Worm (Caenorhabditis elegans) whole organism, L3 larva: Measurements from ENCODE around the gene ZK688.10.

ENCODE experiments used
- R02D3.7 ChIP-seq: fragments of 150-350 bp; optimal IDR thresholded peaks from 2 replicates; lab custom pipeline; 2014; ENCODE audit warnings: missing biosample characterization, missing genetic modification characterization
- ZK546.5 ChIP-seq: sonication (generic microtip); optimal IDR thresholded peaks from 2 replicates; lab custom pipeline; 2017; ENCODE audit warnings: missing biosample characterization, missing genetic modification characterization
- aly-2 ChIP-seq: fragments of 150-350 bp; optimal IDR thresholded peaks from 2 replicates; lab custom pipeline; 2014; ENCODE audit warnings: missing biosample characterization, missing genetic modification characterization
- ama-1 ChIP-seq: fragments of 150-350 bp; optimal IDR thresholded peaks from 2 replicates; lab custom pipeline; 2018
- ceh-28 ChIP-seq: fragments of 150-350 bp; optimal IDR thresholded peaks from 2 replicates; lab custom pipeline; 2014; ENCODE audit warnings: missing biosample characterization, missing genetic modification reagents, missing genetic modification characterization
- ceh-82 ChIP-seq: fragments of 150-350 bp; optimal IDR thresholded peaks from 2 replicates; lab custom pipeline; 2014; ENCODE audit warnings: missing biosample characterization, missing genetic modification characterization
- ceh-9 ChIP-seq: sonication (generic microtip); optimal IDR thresholded peaks from 2 replicates; lab custom pipeline; 2018; ENCODE audit warnings: missing biosample characterization, missing genetic modification characterization
- daf-12 ChIP-seq: fragments of 150-350 bp; optimal IDR thresholded peaks from 2 replicates; lab custom pipeline; 2014; ENCODE audit warnings: missing biosample characterization, missing genetic modification reagents, missing genetic modification characterization
- egl-27 ChIP-seq: sonication (generic microtip); optimal IDR thresholded peaks from 4 replicates; lab custom pipeline; 2017; ENCODE audit warnings: missing biosample characterization, missing genetic modification reagents, missing genetic modification characterization
- egl-5 ChIP-seq: fragments of 150-350 bp; optimal IDR thresholded peaks from 2 replicates; lab custom pipeline; 2017; ENCODE audit warnings: missing biosample characterization, missing genetic modification reagents, missing genetic modification characterization, inconsistent platforms
- elt-2 ChIP-seq: sonication (generic microtip); optimal IDR thresholded peaks from 2 replicates; lab custom pipeline; 2016; ENCODE audit warnings: missing genetic modification reagents, mild to moderate bottlenecking, missing genetic modification characterization, missing compliant biosample characterization
- elt-3 ChIP-seq, 3 experiments: fragments of 150-350 bp in 1 of 3; sonication (generic microtip) in 2 of 3; optimal IDR thresholded peaks; 2 replicates in 2 of 3; 4 replicates in 1 of 3; lab custom pipeline; 2014 to 2017; ENCODE audit warnings: missing biosample characterization in 3 of 3, missing genetic modification characterization in 3 of 3
- eor-1 ChIP-seq, 2 experiments: fragments of 150-350 bp; optimal IDR thresholded peaks; 2 replicates each; lab custom pipeline; 2014 to 2018; ENCODE audit warnings: missing biosample characterization in 2 of 2, missing genetic modification characterization in 2 of 2
- jun-1 ChIP-seq: fragments of 150-350 bp; optimal IDR thresholded peaks from 2 replicates; lab custom pipeline; 2014; ENCODE audit warnings: missing biosample characterization, missing genetic modification reagents, missing genetic modification characterization
- lin-15B ChIP-seq: fragments of 150-350 bp; optimal IDR thresholded peaks from 2 replicates; lab custom pipeline; 2014; ENCODE audit warnings: missing biosample characterization, missing genetic modification characterization
- lsy-12 ChIP-seq: sonication (generic microtip); optimal IDR thresholded peaks from 2 replicates; lab custom pipeline; 2016; ENCODE audit warnings: mild to moderate bottlenecking, missing genetic modification characterization, missing compliant biosample characterization
- mdl-1 ChIP-seq: fragments of 150-350 bp; optimal IDR thresholded peaks from 2 replicates; lab custom pipeline; 2014; ENCODE audit warnings: missing biosample characterization, missing genetic modification characterization
- nfya-1 ChIP-seq: sonication (generic microtip); optimal IDR thresholded peaks from 2 replicates; lab custom pipeline; 2017; ENCODE audit warnings: missing genetic modification characterization, mild to moderate bottlenecking, missing compliant biosample characterization, antibody characterized with exemption, moderate library complexity; ENCODE audit not compliant: insufficient read depth
- nhr-11 ChIP-seq: fragments of 150-350 bp; optimal IDR thresholded peaks from 2 replicates; lab custom pipeline; 2014; ENCODE audit warnings: missing biosample characterization, missing genetic modification characterization
- nhr-12 ChIP-seq: fragments of 150-350 bp; optimal IDR thresholded peaks from 2 replicates; lab custom pipeline; 2014; ENCODE audit warnings: missing biosample characterization, missing genetic modification characterization
- nhr-23 ChIP-seq: fragments of 150-350 bp; optimal IDR thresholded peaks from 2 replicates; lab custom pipeline; 2014; ENCODE audit warnings: missing biosample characterization, missing genetic modification reagents, missing genetic modification characterization
- nhr-25 ChIP-seq: sonication (generic microtip); optimal IDR thresholded peaks from 2 replicates; lab custom pipeline; 2017; ENCODE audit warnings: missing biosample characterization, missing genetic modification characterization
- nhr-67 ChIP-seq: fragments of 150-350 bp; optimal IDR thresholded peaks from 2 replicates; lab custom pipeline; 2014; ENCODE audit warnings: missing biosample characterization, missing genetic modification characterization
- nhr-76 ChIP-seq: fragments of 150-350 bp; sonication (generic microtip); optimal IDR thresholded peaks from 5 replicates; lab custom pipeline; 2014; ENCODE audit warnings: missing biosample characterization, missing genetic modification characterization
- nhr-77 ChIP-seq: fragments of 150-350 bp; optimal IDR thresholded peaks from 2 replicates; lab custom pipeline; 2014; ENCODE audit warnings: missing biosample characterization, missing genetic modification characterization
- pha-4 ChIP-seq: fragments of 150-350 bp; optimal IDR thresholded peaks from 2 replicates; lab custom pipeline; 2014; ENCODE audit warnings: missing biosample characterization, missing genetic modification reagents, missing genetic modification characterization
- pqm-1 ChIP-seq: fragments of 150-350 bp; optimal IDR thresholded peaks from 2 replicates; lab custom pipeline; 2017; ENCODE audit warnings: missing biosample characterization, missing genetic modification characterization, inconsistent platforms
- sea-2 ChIP-seq: fragments of 150-350 bp; sonication (generic microtip); optimal IDR thresholded peaks from 4 replicates; lab custom pipeline; 2014; ENCODE audit warnings: missing biosample characterization, missing genetic modification reagents, missing genetic modification characterization
- snpc-4 ChIP-seq: fragments of 150-350 bp; optimal IDR thresholded peaks from 2 replicates; lab custom pipeline; 2014; ENCODE audit warnings: missing biosample characterization, missing genetic modification characterization
- tbx-2 ChIP-seq: sonication (generic microtip); optimal IDR thresholded peaks from 2 replicates; lab custom pipeline; 2016; ENCODE audit warnings: mild to moderate bottlenecking, missing genetic modification characterization, missing compliant biosample characterization
- unc-62 ChIP-seq: fragments of 150-350 bp; sonication (generic microtip); optimal IDR thresholded peaks from 4 replicates; lab custom pipeline; 2014; ENCODE audit warnings: missing biosample characterization, missing genetic modification reagents, missing genetic modification characterization
- zag-1 ChIP-seq: fragments of 150-350 bp; optimal IDR thresholded peaks from 2 replicates; lab custom pipeline; 2014; ENCODE audit warnings: missing biosample characterization, missing genetic modification characterization
- ztf-11 ChIP-seq: fragments of 150-350 bp; optimal IDR thresholded peaks from 2 replicates; lab custom pipeline; 2014; ENCODE audit warnings: missing biosample characterization, missing genetic modification characterization
- ztf-4 ChIP-seq: fragments of 150-350 bp; optimal IDR thresholded peaks from 2 replicates; lab custom pipeline; 2014; ENCODE audit warnings: missing biosample characterization, missing genetic modification characterization

Gene ZK688.10

DNA sequence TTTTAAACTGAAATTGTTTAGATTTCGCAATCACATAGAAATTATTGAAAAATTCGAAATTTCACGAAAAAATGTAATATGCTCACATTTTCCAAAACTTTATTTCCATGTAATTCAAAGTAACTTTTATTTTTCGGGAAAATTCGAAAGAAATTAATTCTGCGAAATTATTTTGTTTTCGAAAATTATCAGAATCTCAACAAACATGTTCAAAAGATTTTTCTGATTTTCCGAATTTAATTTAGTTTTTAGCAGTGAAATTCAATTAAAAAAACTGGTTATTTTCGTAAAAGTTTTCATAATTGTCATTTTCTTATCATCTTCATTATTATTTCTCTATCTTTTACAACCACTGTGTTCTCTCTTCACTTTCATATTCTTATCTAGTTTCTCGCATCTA lies 36.4 kb upstream of the ZK688.10 start, which contains the start of gene ran-2:
ran-2 (plus strand) TSS at position 301 of the 400 bp plus-strand sequence.
- peak; percentile 39 for TF ChIP-seq elt-2 (tag; lab: Kevin White, UChicago)
- TF ChIP-seq tbx-2 (tag; lab: Kevin White, UChicago), result no peak
- no peak for TF ChIP-seq nhr-25
- TF ChIP-seq nhr-77, result no peak
- TF ChIP-seq, all 47 proteins: peak for 1

DNA sequence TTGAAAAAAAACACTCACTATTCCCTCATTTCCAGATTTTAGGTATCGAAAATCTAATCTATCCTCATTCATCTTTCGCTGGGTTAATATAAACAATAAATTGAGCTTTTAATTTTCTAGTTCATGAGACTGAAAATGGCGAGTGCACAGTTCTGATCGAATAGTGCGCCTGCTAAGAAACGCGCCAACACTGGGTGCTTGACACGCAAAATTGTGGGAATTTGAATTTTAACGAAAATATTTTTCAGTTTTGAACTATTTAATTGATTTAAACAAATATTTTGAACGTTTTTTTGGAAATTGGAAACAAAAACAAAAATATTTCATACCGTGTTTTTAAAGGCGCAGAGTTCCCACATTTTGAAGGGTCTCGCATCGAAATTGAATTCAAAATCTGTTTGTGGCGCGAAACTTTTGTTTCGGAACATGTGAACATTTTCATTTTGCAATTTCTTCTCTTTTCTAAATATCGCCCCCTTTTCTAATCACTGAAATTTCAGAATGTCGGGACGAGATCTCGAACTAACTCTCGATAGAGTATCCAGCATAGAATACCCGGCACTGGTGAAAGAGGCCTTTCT lies 31.8 kb upstream of the ZK688.10 start, which contains the start of the genes C29E4.13 and npp-15:
C29E4.13 (minus strand) TSS at position 169 of the 581 bp plus-strand sequence.
npp-15 (plus strand) TSS at position 495 of the 581 bp plus-strand sequence.
- TF ChIP-seq ceh-9, result no peak
- no peak for TF ChIP-seq eor-1 (tag; optimal IDR thresholded peaks at IDR 0.05; lab: Kevin White, UChicago)
- no peak for TF ChIP-seq nhr-76 (tag; lab: Kevin White, UChicago)
- TF ChIP-seq nfya-1 (tag; lab: Kevin White, UChicago), result no peak
- TF ChIP-seq ztf-4, result no peak
- no peak for TF ChIP-seq unc-62 (GFP tag; lab: Kevin White, UChicago)
- no peak for TF ChIP-seq ztf-11 (tag; lab: Kevin White, UChicago)
- TF ChIP-seq aly-2 (tag; lab: Kevin White, UChicago), result no peak
- no peak for TF ChIP-seq ceh-28 (tag; lab: Kevin White, UChicago)
- TF ChIP-seq pha-4, result peak; percentile 71
- TF ChIP-seq nhr-23 (tag; lab: Kevin White, UChicago), result peak; percentile 13
- TF ChIP-seq elt-2 (tag; lab: Kevin White, UChicago), result peak; percentile 19
- peak; percentile 61 for TF ChIP-seq lin-15B (tag; lab: Kevin White, UChicago)
- no peak for TF ChIP-seq elt-3 (tag; optimal IDR thresholded peaks at IDR 0.05; lab: Kevin White, UChicago)
- no peak for TF ChIP-seq jun-1 (tag; lab: Kevin White, UChicago)
- TF ChIP-seq zag-1, result no peak
- no peak for TF ChIP-seq lsy-12 (tag; lab: Kevin White, UChicago)
- TF ChIP-seq egl-5, result no peak
- TF ChIP-seq nhr-25, result peak; percentile 8
- TF ChIP-seq nhr-67, result no peak
- no peak for TF ChIP-seq ZK546.5 (tag; lab: Kevin White, UChicago)
- TF ChIP-seq egl-27 (tag; lab: Kevin White, UChicago), result no peak
- TF ChIP-seq snpc-4, result peak; percentile 10

DNA sequence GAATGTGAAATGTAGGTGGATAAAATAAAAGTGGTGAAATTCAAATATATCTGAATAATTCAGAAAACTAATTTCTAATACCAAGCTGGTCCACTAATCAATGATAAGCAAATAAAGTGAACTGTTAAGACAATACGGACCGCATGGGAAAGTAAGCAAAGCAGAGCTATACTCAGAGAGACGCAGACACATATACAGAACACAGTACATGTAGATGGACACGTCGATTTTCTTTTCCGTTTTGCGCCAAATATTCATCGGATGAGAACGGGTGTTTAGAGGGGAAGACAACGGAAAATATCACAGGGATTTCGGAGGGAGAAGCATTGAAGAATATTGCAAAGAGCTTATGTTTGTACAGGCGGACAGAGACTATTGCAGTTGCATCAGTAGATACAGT lies 29.1 kb upstream of the ZK688.10 start:
- TF ChIP-seq snpc-4, result peak; percentile 3
- peak; percentile 48 for TF ChIP-seq pha-4
- TF ChIP-seq nhr-11 (tag; lab: Kevin White, UChicago), result no peak
- no peak for TF ChIP-seq R02D3.7 (tag; lab: Kevin White, UChicago)
- TF ChIP-seq nhr-25, result no peak
- TF ChIP-seq ZK546.5 (tag; lab: Kevin White, UChicago), result no peak

DNA sequence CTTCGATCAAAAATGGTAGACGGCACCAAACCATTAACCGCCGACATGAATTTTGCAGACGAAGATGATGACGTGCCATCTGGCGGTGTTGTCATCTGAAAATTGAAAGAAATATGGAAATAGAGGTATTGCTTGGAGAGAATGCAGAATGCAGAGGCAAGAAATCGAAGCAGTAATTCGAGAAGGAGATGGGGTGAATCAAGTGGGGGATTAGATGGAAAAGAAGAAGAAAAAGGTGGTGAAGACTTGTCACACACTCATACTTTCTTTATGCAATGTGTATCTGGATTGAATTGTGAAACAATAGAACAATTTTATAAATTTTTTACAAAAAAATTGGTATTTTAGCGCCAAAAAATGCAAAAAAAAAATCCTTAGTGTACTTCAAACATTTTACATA lies 28.0 kb upstream of the ZK688.10 start, which contains the start of gene tag-250:
tag-250 (minus strand) TSS at position 101 of the 400 bp plus-strand sequence.
- TF ChIP-seq ZK546.5 (tag; lab: Kevin White, UChicago), result no peak
- TF ChIP-seq pqm-1 (tag; lab: Kevin White, UChicago), result no peak
- no peak for TF ChIP-seq jun-1 (tag; lab: Kevin White, UChicago)

DNA sequence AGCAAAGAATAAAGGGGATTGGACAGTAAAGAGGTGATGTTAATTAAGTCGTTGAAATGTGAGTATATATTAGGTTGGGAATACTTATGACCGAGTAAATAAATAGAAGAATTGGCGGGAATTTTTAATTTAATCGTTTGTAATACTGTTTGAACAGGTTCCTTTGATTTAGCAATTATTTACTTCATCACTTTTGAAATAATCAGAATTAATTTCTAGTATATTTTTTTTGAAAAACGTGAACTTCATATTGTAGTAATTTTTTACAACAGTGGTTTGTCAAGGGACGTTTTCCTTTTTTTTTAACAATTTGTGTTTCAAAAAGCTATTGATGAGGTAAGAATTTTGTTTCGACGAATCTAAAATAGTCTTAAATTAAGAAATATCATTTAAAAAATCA lies 25.4 kb upstream of the ZK688.10 start, which contains the start of gene C29E4.17:
C29E4.17 (plus strand) TSS at position 301 of the 400 bp plus-strand sequence.
- TF ChIP-seq ceh-82 (tag; lab: Kevin White, UChicago) (no peak), ztf-11 (tag; lab: Kevin White, UChicago) (no peak), mdl-1 (no peak)

DNA sequence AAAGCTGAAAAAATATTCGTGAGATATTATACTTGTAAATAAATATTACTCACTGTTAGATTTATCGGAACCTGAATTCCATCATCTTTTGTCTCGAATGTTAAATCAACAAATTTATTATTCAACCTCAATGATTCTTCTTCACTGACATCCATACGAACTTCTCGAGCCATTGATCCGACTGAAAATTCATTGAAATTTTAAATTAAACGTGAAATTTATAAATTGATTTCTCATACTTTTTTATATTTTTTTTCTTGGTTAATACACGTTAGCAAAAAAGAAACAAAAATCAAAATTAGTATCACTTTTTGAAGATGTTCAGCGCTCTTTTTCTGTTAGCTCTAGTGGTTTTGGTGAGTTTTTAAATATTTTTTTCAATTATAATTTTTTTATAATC lies 23.0 kb upstream of the ZK688.10 start, which contains the start of gene C29E4.14:
C29E4.14 (plus strand) TSS at position 301 of the 400 bp plus-strand sequence.
- TF ChIP-seq sea-2 (GFP tag; lab: Kevin White, UChicago) (no peak), unc-62 (GFP tag; lab: Kevin White, UChicago) (no peak), ama-1 (lab: Kevin White, UChicago) (no peak), zag-1 (no peak), nhr-12 (tag; lab: Kevin White, UChicago) (no peak), ceh-82 (tag; lab: Kevin White, UChicago) (no peak), ztf-4 (no peak), daf-12 (tag; lab: Kevin White, UChicago) (no peak)
